Fruit fly (Drosophila melanogaster) whole organism, embryonic: ENCODE measurements around the gene Pgls.

Source experiments
- Atf6 ChIP-seq: fragments of 200-800 bp; sonication (Bioruptor generic); IDR thresholded peaks from 2 replicates; pipeline ENCODE4 v1.3.6; 2022; ENCODE audit warnings: missing biosample characterization, missing genetic modification characterization
- B-H2 ChIP-seq: fragments of 200-800 bp; sonication (Bioruptor generic); optimal IDR thresholded peaks from 2 replicates; lab custom pipeline; 2018; ENCODE audit warnings: missing biosample characterization, mild to moderate bottlenecking, missing genetic modification characterization
- CG10543 ChIP-seq: fragments of 200-800 bp; sonication (Bioruptor generic); optimal IDR thresholded peaks from 3 replicates; lab custom pipeline; 2017; ENCODE audit warnings: missing biosample characterization, mild to moderate bottlenecking, missing genetic modification characterization, moderate library complexity
- CG13424 ChIP-seq: fragments of 200-800 bp; sonication (Bioruptor generic); optimal IDR thresholded peaks from 2 replicates; lab custom pipeline; 2019; ENCODE audit warnings: missing biosample characterization, mild to moderate bottlenecking, missing genetic modification characterization, moderate library complexity
- CG14860 ChIP-seq: fragments of 200-800 bp; sonication (Bioruptor generic); IDR thresholded peaks from 3 replicates; pipeline ENCODE4 v1.3.6; 2022; ENCODE audit warnings: missing biosample characterization, missing genetic modification characterization; ENCODE audit not compliant: partially characterized antibody
- CG15479 ChIP-seq: fragments of 200-800 bp; sonication (Bioruptor generic); optimal IDR thresholded peaks from 3 replicates; lab custom pipeline; 2019; ENCODE audit warnings: missing biosample characterization, mild to moderate bottlenecking, missing genetic modification characterization, moderate library complexity
- CG17802 ChIP-seq: fragments of 200-800 bp; sonication (Bioruptor generic); optimal IDR thresholded peaks from 2 replicates; lab custom pipeline; 2018; ENCODE audit warnings: missing biosample characterization, mild to moderate bottlenecking, missing genetic modification characterization, moderate library complexity
- CG4707 ChIP-seq: fragments of 200-800 bp; sonication (Bioruptor generic); optimal IDR thresholded peaks from 2 replicates; lab custom pipeline; 2018; ENCODE audit warnings: missing biosample characterization, mild to moderate bottlenecking, missing genetic modification characterization, moderate library complexity
- CG6689 ChIP-seq: fragments of 200-800 bp; sonication (Bioruptor generic); IDR thresholded peaks from 2 replicates; pipeline ENCODE4 v1.3.6; 2022; ENCODE audit warnings: missing biosample characterization, missing genetic modification characterization
- CG8359 ChIP-seq: fragments of 200-800 bp; sonication (Bioruptor generic); optimal IDR thresholded peaks from 2 replicates; lab custom pipeline; 2017; ENCODE audit warnings: missing biosample characterization, mild to moderate bottlenecking, missing genetic modification characterization, borderline replicate concordance
- CG9609 ChIP-seq: fragments of 200-800 bp; sonication (Bioruptor generic); optimal IDR thresholded peaks from 3 replicates; lab custom pipeline; 2016; ENCODE audit warnings: missing biosample characterization, missing genetic modification characterization
- Camta ChIP-seq: fragments of 200-800 bp; sonication (Bioruptor generic); optimal IDR thresholded peaks from 2 replicates; lab custom pipeline; 2016; ENCODE audit warnings: missing biosample characterization, missing genetic modification characterization
- Dfd ChIP-seq, 2 experiments: fragments of >200 bp; optimal IDR thresholded peaks; 2 replicates each; lab custom pipeline; 2017; ENCODE audit warnings: missing biosample characterization in 2 of 2, missing genetic modification characterization in 2 of 2
- Dip2 ChIP-seq: fragments of 200-800 bp; sonication (Bioruptor generic); IDR thresholded peaks from 2 replicates; pipeline ENCODE4 v1.3.6; 2022; ENCODE audit warnings: missing biosample characterization, missing genetic modification characterization
- Drgx ChIP-seq: fragments of 200-800 bp; sonication (Bioruptor generic); IDR thresholded peaks from 2 replicates; pipeline ENCODE4 v1.3.6; 2022; ENCODE audit warnings: missing biosample characterization, missing genetic modification characterization
- Ets65A ChIP-seq: fragments of 200-800 bp; sonication (Bioruptor generic); peaks from one replicate; lab custom pipeline; 2016; ENCODE audit warnings: missing biosample characterization, missing genetic modification characterization
- Hr39 ChIP-seq: fragments of >200 bp; optimal IDR thresholded peaks from 2 replicates; lab custom pipeline; 2017
- Jarid2 ChIP-seq: fragments of 200-800 bp; sonication (Bioruptor generic); optimal IDR thresholded peaks from 3 replicates; lab custom pipeline; 2017; ENCODE audit warnings: mild to moderate bottlenecking, missing biosample characterization, missing genetic modification reagents, missing genetic modification characterization
- Med ChIP-seq: fragments of 200-800 bp; sonication (Bioruptor generic); peaks from one replicate; lab custom pipeline; 2016; ENCODE audit warnings: missing biosample characterization, missing genetic modification characterization, mild to moderate bottlenecking, inconsistent platforms, moderate library complexity
- Opbp ChIP-seq: fragments of 200-800 bp; sonication (Bioruptor generic); IDR thresholded peaks from 3 replicates; pipeline ENCODE4 v1.3.6; 2022; ENCODE audit warnings: missing biosample characterization, missing genetic modification characterization; ENCODE audit not compliant: partially characterized antibody
- Rfx ChIP-seq: fragments of 200-800 bp; sonication (Bioruptor generic); IDR thresholded peaks from 2 replicates; pipeline ENCODE4 v1.3.6; 2022; ENCODE audit warnings: missing biosample characterization, missing genetic modification characterization
- Taf1 ChIP-seq: fragments of 200-800 bp; sonication (Bioruptor generic); IDR thresholded peaks from 2 replicates; pipeline ENCODE4 v1.3.6; 2022; ENCODE audit warnings: missing biosample characterization, missing genetic modification characterization
- ato ChIP-seq: fragments of 200-800 bp; sonication (Bioruptor generic); IDR thresholded peaks from 2 replicates; pipeline ENCODE4 v1.3.6; 2022; ENCODE audit warnings: missing biosample characterization, missing genetic modification characterization; ENCODE audit not compliant: partially characterized antibody
- bbx ChIP-seq: fragments of 200-800 bp; sonication (Bioruptor generic); IDR thresholded peaks from 2 replicates; pipeline ENCODE4 v1.3.6; 2022; ENCODE audit warnings: missing biosample characterization, missing genetic modification characterization; ENCODE audit not compliant: partially characterized antibody
- br ChIP-seq: fragments of >200 bp; optimal IDR thresholded peaks from 2 replicates; lab custom pipeline; 2017
- cg ChIP-seq: fragments of 200-800 bp; sonication (Bioruptor generic); optimal IDR thresholded peaks from 3 replicates; lab custom pipeline; 2019; ENCODE audit warnings: missing biosample characterization, mild to moderate bottlenecking, missing genetic modification characterization, moderate library complexity
- chinmo ChIP-seq: fragments of 200-800 bp; sonication (Bioruptor generic); IDR thresholded peaks from 4 replicates; pipeline ENCODE4 v1.3.6; 2022; ENCODE audit warnings: missing biosample characterization, missing genetic modification characterization; ENCODE audit not compliant: partially characterized antibody
- dati ChIP-seq: fragments of 200-800 bp; sonication (Bioruptor generic); IDR thresholded peaks from 2 replicates; pipeline ENCODE4 v1.3.6; 2022; ENCODE audit warnings: missing biosample characterization, missing genetic modification characterization
- dysf ChIP-seq: fragments of 200-800 bp; sonication (Bioruptor generic); IDR thresholded peaks from 3 replicates; pipeline ENCODE4 v1.3.6; 2022; ENCODE audit warnings: missing biosample characterization, missing genetic modification characterization
- ewg ChIP-seq: fragments of 200-800 bp; sonication (Bioruptor generic); optimal IDR thresholded peaks from 3 replicates; lab custom pipeline; 2017; ENCODE audit warnings: mild to moderate bottlenecking, missing biosample characterization, missing genetic modification reagents, missing genetic modification characterization
- gcm2 ChIP-seq: fragments of 200-800 bp; sonication (Bioruptor generic); optimal IDR thresholded peaks from 2 replicates; lab custom pipeline; 2016; ENCODE audit warnings: missing biosample characterization, missing genetic modification characterization
- jigr1 ChIP-seq: fragments of 200-800 bp; sonication (Bioruptor generic); IDR thresholded peaks from 3 replicates; pipeline ENCODE4 v1.3.6; 2022; ENCODE audit warnings: missing biosample characterization, missing genetic modification characterization
- kay ChIP-seq: fragments of 200-800 bp; sonication (Bioruptor generic); optimal IDR thresholded peaks from 2 replicates; lab custom pipeline; 2016; ENCODE audit warnings: missing biosample characterization, missing genetic modification characterization
- kni ChIP-seq: fragments of 200-800 bp; sonication (Bioruptor generic); optimal IDR thresholded peaks from 3 replicates; lab custom pipeline; 2017; ENCODE audit warnings: mild to moderate bottlenecking, missing biosample characterization, missing genetic modification reagents, missing genetic modification characterization
- odd ChIP-seq: fragments of 200-800 bp; sonication (Bioruptor generic); optimal IDR thresholded peaks from 2 replicates; lab custom pipeline; 2017; ENCODE audit warnings: missing biosample characterization, mild to moderate bottlenecking, missing genetic modification characterization
- otp ChIP-seq: fragments of 200-800 bp; sonication (Bioruptor generic); IDR thresholded peaks from 3 replicates; pipeline ENCODE4, ENCODE4 v1.3.6; 2022; ENCODE audit warnings: missing biosample characterization, missing genetic modification characterization
- pan ChIP-seq, 4 experiments: fragments of >200 bp in 3 of 4; fragments of 200-800 bp in 1 of 4; sonication (Bioruptor generic) in 1 of 4; optimal IDR thresholded peaks in 3 of 4; IDR thresholded peaks in 1 of 4; 2 replicates each; pipeline versions ENCODE4 v1.3.6 to Lab custom; 2017 to 2022; ENCODE audit warnings: missing biosample characterization in 2 of 4, missing genetic modification characterization in 2 of 4, mixed read lengths in 1 of 4
- phol ChIP-seq: fragments of 200-800 bp; sonication (Bioruptor generic); optimal IDR thresholded peaks from 3 replicates; lab custom pipeline; 2018; ENCODE audit warnings: missing biosample characterization, mild to moderate bottlenecking, missing genetic modification characterization, moderate library complexity
- sens ChIP-seq: fragments of 200-800 bp; sonication (Bioruptor generic); peaks from one replicate; lab custom pipeline; 2016; ENCODE audit warnings: missing biosample characterization, missing genetic modification characterization
- sens-2 ChIP-seq: fragments of 200-800 bp; sonication (Bioruptor generic); IDR thresholded peaks from 2 replicates; pipeline ENCODE4 v1.3.6; 2022; ENCODE audit warnings: missing biosample characterization, missing genetic modification characterization
- slp2 ChIP-seq: fragments of 200-800 bp; sonication (Bioruptor generic); optimal IDR thresholded peaks from 2 replicates; lab custom pipeline; 2016; ENCODE audit warnings: missing biosample characterization, missing genetic modification characterization
- sqz ChIP-seq: fragments of 200-800 bp; sonication (Bioruptor generic); optimal IDR thresholded peaks from 3 replicates; lab custom pipeline; 2018; ENCODE audit warnings: missing biosample characterization, mild to moderate bottlenecking, missing genetic modification characterization
- trh ChIP-seq: fragments of 200-800 bp; sonication (Bioruptor generic); optimal IDR thresholded peaks from 2 replicates; lab custom pipeline; 2016; ENCODE audit warnings: missing biosample characterization, missing genetic modification characterization
- ttk ChIP-seq: fragments of 200-800 bp; sonication (Bioruptor generic); IDR thresholded peaks from 2 replicates; pipeline ENCODE4 v2.1.2; 2022; ENCODE audit warnings: missing biosample characterization, missing genetic modification characterization
- tx ChIP-seq: fragments of 200-800 bp; sonication (Bioruptor generic); optimal IDR thresholded peaks from 2 replicates; lab custom pipeline; 2016; ENCODE audit warnings: missing biosample characterization, missing genetic modification characterization

Pgls gene

DNA sequence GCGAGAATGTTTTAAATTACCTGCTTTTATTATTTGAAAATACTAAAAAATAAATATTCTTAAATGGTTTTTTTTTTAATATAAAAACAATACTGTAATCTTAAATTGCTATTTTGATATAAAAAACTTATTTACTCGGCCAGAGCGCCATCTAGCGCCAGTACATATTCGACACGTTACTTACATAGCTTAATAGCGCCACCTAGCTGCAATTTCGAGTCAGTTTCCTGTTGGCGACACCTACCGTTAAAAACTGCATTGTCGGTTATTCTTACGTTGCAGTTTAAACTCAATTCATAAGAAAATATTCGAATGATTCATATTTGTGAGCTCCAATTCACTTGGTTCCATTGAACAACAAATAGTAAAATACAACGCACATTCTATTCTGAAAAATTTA lies 14.9 kb upstream of the Pgls start (continued):
- TF ChIP-seq Dip2 (GFP tag; lab: Robert Waterston, UW) (no peak), dysf (GFP tag; lab: Robert Waterston, UW) (peak; percentile 68; the same call in 2 of the 3 replicates), Jarid2 (no peak), kay (GFP tag; lab: Kevin White, UChicago) (peak; percentile 58), CG4707 (GFP tag; lab: Kevin White, UChicago) (peak; percentile 16), jigr1 (GFP tag; lab: Robert Waterston, UW) (no peak), phol (peak; percentile 58), gcm2 (GFP tag; lab: Kevin White, UChicago) (no peak), dati (GFP tag; lab: Robert Waterston, UW) (0 out of 2 replicates have a peak, but pooled peaks have one; percentile 6), Rfx (peak; percentile 88), Taf1 (no peak), CG17802 (peak; percentile 28), B-H2 (GFP tag; lab: Kevin White, UChicago) (peak; percentile 71), Camta (GFP tag; lab: Kevin White, UChicago) (peak; percentile 17), CG9609 (GFP tag; lab: Kevin White, UChicago) (peak; percentile 47), sens-2 (no peak), br (lab: Kevin White, UChicago) (no peak), bbx (GFP tag; lab: Robert Waterston, UW) (peak; percentile 28; the same call in 1 of the 2 replicates), trh (peak; percentile 50), CG10543 (GFP tag; lab: Kevin White, UChicago) (peak; percentile 22), sqz (GFP tag; lab: Kevin White, UChicago) (peak; percentile 59), CG8359 (GFP tag; lab: Kevin White, UChicago) (no peak), tx (GFP tag; lab: Kevin White, UChicago) (no peak), odd (GFP tag; lab: Kevin White, UChicago) (no peak), pan (optimal IDR thresholded peaks at IDR 0.05; lab: Kevin White, UChicago) (no peak), pan (GFP tag; optimal IDR thresholded peaks at IDR 0.05 in 1 of 2, IDR thresholded peaks at IDR 0.05 in 1 of 2) (peak in 1 of 2 experiments; percentile 34), Drgx (GFP tag; lab: Robert Waterston, UW) (no peak)

DNA sequence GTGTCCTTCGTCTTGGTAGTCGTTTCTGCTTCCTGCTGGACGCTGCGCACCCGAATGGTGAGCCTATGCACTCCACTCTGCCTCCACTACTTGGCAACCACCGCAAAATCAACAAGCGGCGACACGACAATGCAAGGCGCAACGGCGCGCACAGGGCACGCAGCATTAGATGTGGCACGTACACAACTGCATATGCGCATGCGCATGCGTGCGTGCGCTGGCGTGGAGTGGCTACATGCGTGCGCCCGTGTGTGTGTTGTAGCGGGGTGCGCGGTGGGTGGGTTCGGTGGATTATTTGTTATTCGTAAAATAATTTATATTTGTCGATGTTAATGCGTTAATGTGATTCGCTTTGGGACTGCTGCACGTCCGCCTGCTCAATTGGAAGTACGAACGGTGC lies 11.6 kb upstream of the Pgls start:
- TF ChIP-seq ato (GFP tag; lab: Robert Waterston, UW) (0 out of 2 replicates have a peak, but pooled peaks have one; percentile 14), CG14860 (GFP tag; lab: Robert Waterston, UW) (0 out of 3 replicates have a peak, but pooled peaks have one; percentile 28), Dfd (GFP tag; optimal IDR thresholded peaks at IDR 0.05; lab: Kevin White, UChicago) (peak in 1 of 2 experiments; percentile 91), Atf6 (GFP tag; lab: Robert Waterston, UW) (no peak), cg (GFP tag; lab: Kevin White, UChicago) (peak; percentile 24), otp (0 out of 3 replicates have a peak, but pooled peaks have one; percentile 28), slp2 (GFP tag; lab: Kevin White, UChicago) (no peak), Opbp (GFP tag; lab: Robert Waterston, UW) (0 out of 3 replicates have a peak, but pooled peaks have one; percentile 39), ewg (GFP tag; lab: Kevin White, UChicago) (peak; percentile 85), pan (optimal IDR thresholded peaks at IDR 0.05; lab: Kevin White, UChicago) (no peak), pan (GFP tag; optimal IDR thresholded peaks at IDR 0.05 in 1 of 2, IDR thresholded peaks at IDR 0.05 in 1 of 2) (peak in 1 of 2 experiments; percentile 16), Med (GFP tag; lab: Kevin White, UChicago) (peak; percentile 68), ttk (GFP tag; lab: Robert Waterston, UW) (no peak), CG6689 (GFP tag; lab: Robert Waterston, UW) (no peak), sens (GFP tag; lab: Kevin White, UChicago) (peak; percentile 32), chinmo (0 out of 4 replicates have a peak, but pooled peaks have one; percentile 23), CG15479 (GFP tag; lab: Kevin White, UChicago) (peak; percentile 11), kni (GFP tag; lab: Kevin White, UChicago) (peak; percentile 60), Ets65A (GFP tag; lab: Kevin White, UChicago) (peak; percentile 57), CG13424 (no peak), Hr39 (lab: Kevin White, UChicago) (peak; percentile 99)
